Fruit fly (Drosophila melanogaster): ENCODE measurements around the gene CG6931.

dm6 chr3L:11973690-11974089 is 16.8 kb upstream of the CG6931 start, which contains the start of gene CG42397:
- TF ChIP-seq insv (optimal IDR thresholded peaks at IDR 0.05) = no peak
- TF ChIP-seq Sin3A (optimal IDR thresholded peaks at IDR 0.05) = no peak
- no peak for TF ChIP-seq h (optimal IDR thresholded peaks at IDR 0.05)
- no peak for TF ChIP-seq psq (optimal IDR thresholded peaks at IDR 0.05)
- TF ChIP-seq ttk (optimal IDR thresholded peaks at IDR 0.05) = no peak
